Fruit fly (Drosophila melanogaster) whole organism, pupa: ENCODE results near the gene CG43367.

Experiments used
- CG10348 ChIP-seq: fragments of 200-800 bp; sonication (Bioruptor generic); IDR thresholded peaks from 2 replicates; pipeline ENCODE4 v1.3.6; 2022; ENCODE audit warnings: missing biosample characterization, missing genetic modification characterization
- CG12605 ChIP-seq: fragments of 200-800 bp; sonication (Bioruptor generic); IDR thresholded peaks from 2 replicates; pipeline ENCODE4 v1.3.6; 2022; ENCODE audit warnings: missing biosample characterization, missing genetic modification characterization
- CG13204 ChIP-seq: fragments of 200-800 bp; sonication (Bioruptor generic); optimal IDR thresholded peaks from 2 replicates; lab custom pipeline; 2018; ENCODE audit warnings: missing biosample characterization, mild to moderate bottlenecking, missing genetic modification characterization, moderate library complexity
- CG14655 ChIP-seq: fragments of 200-800 bp; sonication (Bioruptor generic); optimal IDR thresholded peaks from 3 replicates; lab custom pipeline; 2017; ENCODE audit warnings: mild to moderate bottlenecking, missing biosample characterization, missing genetic modification reagents, missing genetic modification characterization
- CG15710 ChIP-seq: fragments of 200-800 bp; sonication (Bioruptor generic); optimal IDR thresholded peaks from 2 replicates; lab custom pipeline; 2018; ENCODE audit warnings: missing biosample characterization, mild to moderate bottlenecking, missing genetic modification characterization, moderate library complexity
- CG17806 ChIP-seq: fragments of 200-800 bp; sonication (Bioruptor generic); optimal IDR thresholded peaks from 2 replicates; lab custom pipeline; 2018; ENCODE audit warnings: missing biosample characterization, mild to moderate bottlenecking, missing genetic modification characterization, moderate library complexity
- CG32121 ChIP-seq: fragments of 200-800 bp; sonication (Bioruptor generic); IDR thresholded peaks from 2 replicates; pipeline ENCODE4 v1.3.6; 2022; ENCODE audit warnings: missing biosample characterization, missing genetic modification characterization
- CG34367 ChIP-seq: fragments of 200-800 bp; sonication (Bioruptor generic); optimal IDR thresholded peaks from 2 replicates; lab custom pipeline; 2018; ENCODE audit warnings: missing biosample characterization, mild to moderate bottlenecking, missing genetic modification characterization
- CG4496 ChIP-seq: fragments of 200-800 bp; sonication (Bioruptor generic); IDR thresholded peaks from 3 replicates; pipeline ENCODE4 v1.3.6; 2022; ENCODE audit warnings: missing biosample characterization, missing genetic modification characterization
- CG8159 ChIP-seq: fragments of 200-800 bp; sonication (Bioruptor generic); optimal IDR thresholded peaks from 3 replicates; lab custom pipeline; 2018; ENCODE audit warnings: missing biosample characterization, mild to moderate bottlenecking, missing genetic modification characterization, moderate library complexity
- CG8301 ChIP-seq: fragments of 200-800 bp; sonication (Bioruptor generic); optimal IDR thresholded peaks from 2 replicates; lab custom pipeline; 2018; ENCODE audit warnings: missing biosample characterization, mild to moderate bottlenecking, missing genetic modification characterization
- CG9948 ChIP-seq: fragments of 200-800 bp; sonication (Bioruptor generic); optimal IDR thresholded peaks from 2 replicates; lab custom pipeline; 2018; ENCODE audit warnings: missing biosample characterization, mild to moderate bottlenecking, missing genetic modification characterization, moderate library complexity
- D1 ChIP-seq: fragments of 200-800 bp; sonication (Bioruptor generic); optimal IDR thresholded peaks from 2 replicates; lab custom pipeline; 2018; ENCODE audit warnings: missing biosample characterization, mild to moderate bottlenecking, missing genetic modification characterization, moderate library complexity
- EcR ChIP-seq: fragments of 200-800 bp; sonication (Bioruptor generic); optimal IDR thresholded peaks from 3 replicates; lab custom pipeline; 2019; ENCODE audit warnings: missing biosample characterization, missing genetic modification characterization, mild to moderate bottlenecking, moderate library complexity, missing genetic modification reagents
- Ets98B ChIP-seq: fragments of 200-800 bp; sonication (Bioruptor generic); IDR thresholded peaks from 2 replicates; pipeline ENCODE4 v1.3.6; 2022; ENCODE audit warnings: missing biosample characterization, missing genetic modification characterization
- Pif1A ChIP-seq: fragments of 200-800 bp; sonication (Bioruptor generic); optimal IDR thresholded peaks from 3 replicates; lab custom pipeline; 2016; ENCODE audit warnings: missing biosample characterization, missing genetic modification characterization
- Pif1B ChIP-seq: fragments of 200-800 bp; sonication (Bioruptor generic); optimal IDR thresholded peaks from 3 replicates; lab custom pipeline; 2016; ENCODE audit warnings: missing biosample characterization, missing genetic modification characterization
- Snoo ChIP-seq: fragments of 200-800 bp; sonication (Bioruptor generic); optimal IDR thresholded peaks from 3 replicates; lab custom pipeline; 2017; ENCODE audit warnings: missing biosample characterization, mild to moderate bottlenecking, missing genetic modification characterization, inconsistent platforms
- fd96Ca ChIP-seq: fragments of 200-800 bp; sonication (Bioruptor generic); IDR thresholded peaks from 3 replicates; pipeline ENCODE4 v1.3.6; 2022; ENCODE audit warnings: missing biosample characterization, missing genetic modification characterization
- gl ChIP-seq: fragments of 200-800 bp; sonication (Bioruptor generic); optimal IDR thresholded peaks from 2 replicates; lab custom pipeline; 2018; ENCODE audit warnings: missing biosample characterization, mild to moderate bottlenecking, missing genetic modification characterization
- rn ChIP-seq: fragments of 200-800 bp; sonication (Bioruptor generic); IDR thresholded peaks from 2 replicates; pipeline ENCODE4 v1.3.6; 2022; ENCODE audit warnings: missing biosample characterization, missing genetic modification characterization

Gene CG43367

dm6 chr3L:4209731-4210130 lies 15.9 kb downstream of the CG43367 start:
- TF ChIP-seq CG32121 (GFP tag; lab: Robert Waterston, UW): peak; percentile 88
- no peak for TF ChIP-seq CG15710 (tag; lab: Kevin White, UChicago)
- TF ChIP-seq Ets98B (GFP tag; lab: Robert Waterston, UW): peak; percentile 79
- no peak for TF ChIP-seq CG17806 (tag; lab: Kevin White, UChicago)
- peak; percentile 61 for TF ChIP-seq fd96Ca (GFP tag; lab: Robert Waterston, UW)
- no peak for TF ChIP-seq D1 (tag; lab: Kevin White, UChicago)
- no peak for TF ChIP-seq Pif1A (GFP tag; lab: Kevin White, UChicago)
- TF ChIP-seq CG4496 (GFP tag; lab: Robert Waterston, UW): peak; percentile 83
- peak; percentile 45 for TF ChIP-seq CG8301
- TF ChIP-seq EcR (GFP tag; lab: Kevin White, UChicago): no peak
- no peak for TF ChIP-seq CG8159
- TF ChIP-seq CG9948 (tag; lab: Kevin White, UChicago): peak; percentile 4
- TF ChIP-seq CG14655 (GFP tag; lab: Kevin White, UChicago): no peak
- TF ChIP-seq CG12605: no peak
- no peak for TF ChIP-seq CG13204 (GFP tag; lab: Kevin White, UChicago)

dm6 chr3L:4211440-4211839 lies 17.6 kb downstream of the CG43367 start, which contains the start of gene Cpr64Ab:
TSS of gene Cpr64Ab (minus strand) at chr3L:4211540.
- no peak for TF ChIP-seq Snoo

- TF ChIP-seq Pif1B (no peak), Pif1A (GFP tag; lab: Kevin White, UChicago) (no peak), CG32121 (GFP tag; lab: Robert Waterston, UW) (no peak), CG15710 (tag; lab: Kevin White, UChicago) (no peak), CG10348 (GFP tag; lab: Robert Waterston, UW) (no peak), CG34367 (tag; lab: Kevin White, UChicago) (no peak), rn (GFP tag; lab: Robert Waterston, UW) (no peak), fd96Ca (GFP tag; lab: Robert Waterston, UW) (no peak), CG4496 (GFP tag; lab: Robert Waterston, UW) (no peak)
- TF ChIP-seq, all 21 proteins: peak for 0
Observed at dm6 chr3L:4212815-4213214, 19.0 kb downstream of the CG43367 start, which contains the start of gene Cpr64Ac. TSS of gene Cpr64Ac (minus strand) at chr3L:4212915.

dm6 chr3L:4215079-4215478 lies 21.3 kb downstream of the CG43367 start, which contains the start of gene Cpr64Ad:
TSS of gene Cpr64Ad (plus strand) at chr3L:4215379.
- no peak for TF ChIP-seq CG34367 (tag; lab: Kevin White, UChicago)
- TF ChIP-seq CG13204 (GFP tag; lab: Kevin White, UChicago): no peak
- no peak for TF ChIP-seq CG14655 (GFP tag; lab: Kevin White, UChicago)
- no peak for TF ChIP-seq CG8159
- TF ChIP-seq Snoo: no peak
- TF ChIP-seq CG4496 (GFP tag; lab: Robert Waterston, UW): no peak
- no peak for TF ChIP-seq gl (tag; lab: Kevin White, UChicago)
- no peak for TF ChIP-seq CG15710 (tag; lab: Kevin White, UChicago)
- no peak for TF ChIP-seq CG12605
- TF ChIP-seq Pif1A (GFP tag; lab: Kevin White, UChicago): no peak
- no peak for TF ChIP-seq CG32121 (GFP tag; lab: Robert Waterston, UW)
- TF ChIP-seq CG17806 (tag; lab: Kevin White, UChicago): no peak
- no peak for TF ChIP-seq CG9948 (tag; lab: Kevin White, UChicago)
- no peak for TF ChIP-seq fd96Ca (GFP tag; lab: Robert Waterston, UW)
- no peak for TF ChIP-seq EcR (GFP tag; lab: Kevin White, UChicago)
- no peak for TF ChIP-seq Pif1B
- no peak for TF ChIP-seq Ets98B (GFP tag; lab: Robert Waterston, UW)
- TF ChIP-seq CG10348 (GFP tag; lab: Robert Waterston, UW): no peak
- TF ChIP-seq rn (GFP tag; lab: Robert Waterston, UW): no peak
- TF ChIP-seq D1 (tag; lab: Kevin White, UChicago): no peak
- TF ChIP-seq, all 21 proteins: peak for 0

- TF ChIP-seq CG8159 (no peak), Ets98B (GFP tag; lab: Robert Waterston, UW) (peak; percentile 21; the same call in 1 of the 2 replicates), CG4496 (GFP tag; lab: Robert Waterston, UW) (peak; percentile 37; the same call in 1 of the 3 replicates), CG9948 (tag; lab: Kevin White, UChicago) (no peak), CG13204 (GFP tag; lab: Kevin White, UChicago) (no peak), Pif1A (GFP tag; lab: Kevin White, UChicago) (no peak), Pif1B (no peak), CG32121 (GFP tag; lab: Robert Waterston, UW) (0 out of 2 replicates have a peak, but pooled peaks have one; percentile 12), CG10348 (GFP tag; lab: Robert Waterston, UW) (no peak), gl (tag; lab: Kevin White, UChicago) (no peak)
Observed at dm6 chr3L:4219291-4220228, 25.8 kb downstream of the CG43367 start.

- TF ChIP-seq D1 (tag; lab: Kevin White, UChicago): no peak
- TF ChIP-seq fd96Ca (GFP tag; lab: Robert Waterston, UW): no peak
- no peak for TF ChIP-seq CG8301
- no peak for TF ChIP-seq Pif1A (GFP tag; lab: Kevin White, UChicago)
- TF ChIP-seq CG8159: no peak
- no peak for TF ChIP-seq rn (GFP tag; lab: Robert Waterston, UW)
- no peak for TF ChIP-seq CG9948 (tag; lab: Kevin White, UChicago)
- no peak for TF ChIP-seq CG34367 (tag; lab: Kevin White, UChicago)
Observed at dm6 chr3L:4220679-4221078, 26.9 kb downstream of the CG43367 start.
